Worm (Caenorhabditis elegans) whole organism, young adult: ENCODE data around the gene T28C12.1.

Source experiments
- F52B5.7 ChIP-seq: sonication (generic microtip); optimal IDR thresholded peaks from 2 replicates; lab custom pipeline; 2016; ENCODE audit warnings: mild to moderate bottlenecking, missing genetic modification characterization, missing compliant biosample characterization
- F57A8.1 ChIP-seq: fragments of 200-800 bp; sonication (Bioruptor generic); optimal IDR thresholded peaks from 2 replicates; lab custom pipeline; 2018; ENCODE audit warnings: mild to moderate bottlenecking, missing genetic modification characterization, moderate library complexity, missing compliant biosample characterization
- K11D2.4 ChIP-seq: fragments of 200-800 bp; sonication (Bioruptor generic); IDR thresholded peaks from 2 replicates; pipeline ENCODE4 v1.3.6; 2022; ENCODE audit warnings: missing genetic modification reagents, missing genetic modification characterization, missing compliant biosample characterization
- Y53G8AR.9 ChIP-seq: fragments of 200-800 bp; sonication (Bioruptor generic); conservative IDR thresholded peaks from 2 replicates; pipeline ENCODE4 v1.3.6; 2022; ENCODE audit warnings: missing genetic modification reagents, missing genetic modification characterization, missing compliant biosample characterization
- atf-7 ChIP-seq: sonication (generic microtip); optimal IDR thresholded peaks from 2 replicates; lab custom pipeline; 2017; ENCODE audit warnings: mild to moderate bottlenecking, missing genetic modification characterization, missing compliant biosample characterization
- efl-1 ChIP-seq: fragments of 150-350 bp; optimal IDR thresholded peaks from 2 replicates; lab custom pipeline; 2014; ENCODE audit warnings: missing biosample characterization, missing genetic modification reagents, missing genetic modification characterization
- ekl-4 ChIP-seq: fragments of 200-800 bp; sonication (Bioruptor generic); IDR thresholded peaks from 2 replicates; pipeline ENCODE4 v1.3.6; 2022; ENCODE audit warnings: missing genetic modification reagents, missing genetic modification characterization, missing compliant biosample characterization
- lin-35 ChIP-seq, 3 experiments: fragments of 150-350 bp in 2 of 3; sonication (generic microtip) in 1 of 3; optimal IDR thresholded peaks; 2 replicates each; lab custom pipeline; 2014 to 2018; ENCODE audit warnings: missing biosample characterization in 3 of 3, missing genetic modification characterization in 3 of 3, missing genetic modification reagents in 3 of 3
- nfya-1 ChIP-seq: sonication (generic microtip); optimal IDR thresholded peaks from 2 replicates; lab custom pipeline; 2017; ENCODE audit warnings: antibody characterized with exemption, missing compliant biosample characterization, missing genetic modification characterization, borderline replicate concordance; ENCODE audit not compliant: insufficient read depth
- pha-4 ChIP-seq: fragments of 150-350 bp; sonication (generic microtip); optimal IDR thresholded peaks from 2 replicates; lab custom pipeline; 2014; ENCODE audit warnings: missing biosample characterization, missing genetic modification reagents, missing genetic modification characterization
- rpc-1 ChIP-seq, 2 experiments: fragments of 150-350 bp in 1 of 2; sonication (generic microtip) in 1 of 2; optimal IDR thresholded peaks; 2 replicates each; lab custom pipeline; 2014 to 2018; ENCODE audit warnings: missing biosample characterization in 1 of 2, missing genetic modification characterization in 1 of 2, missing genetic modification reagents in 1 of 2, missing genotype in 1 of 2
- snpc-4 ChIP-seq, 5 experiments: fragments of 150-350 bp in 1 of 5; sonication (generic microtip) in 4 of 5; optimal IDR thresholded peaks; 2 replicates each; lab custom pipeline; 2014 to 2018; ENCODE audit warnings: missing genetic modification characterization in 5 of 5, missing biosample characterization in 3 of 5, antibody characterized with exemption in 2 of 5, mild to moderate bottlenecking in 2 of 5, missing compliant biosample characterization in 2 of 5, missing genotype in 2 of 5, moderate library complexity in 2 of 5, missing genetic modification reagents in 1 of 5

DNA sequence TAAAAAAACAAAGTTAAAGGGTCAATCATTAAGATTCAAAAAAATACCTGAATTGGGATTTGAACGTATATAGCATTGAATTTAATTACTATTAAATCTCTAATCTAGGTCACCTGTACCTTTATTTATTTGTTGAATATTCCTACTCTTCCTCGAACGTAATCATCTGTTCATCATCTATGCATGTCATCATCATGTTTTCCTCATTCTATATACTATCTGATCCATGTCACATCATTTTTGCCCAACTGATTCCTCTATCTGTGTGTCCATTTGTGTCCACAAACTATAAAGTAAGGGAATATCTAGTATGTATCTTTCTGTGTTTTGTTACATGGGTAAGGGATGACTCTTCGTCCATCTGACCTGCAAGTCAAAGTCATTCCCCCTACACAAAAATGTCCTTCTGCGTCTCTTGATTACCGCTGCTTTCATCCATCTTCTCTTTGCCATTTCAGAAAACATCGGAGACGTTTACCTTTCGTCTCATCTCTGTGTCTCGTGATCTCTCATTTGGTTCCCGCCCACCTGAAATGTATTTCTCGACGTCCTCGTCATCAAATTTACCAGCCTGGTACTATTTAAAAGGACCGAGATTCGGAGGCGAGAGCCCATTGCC is 8.8 kb upstream of the T28C12.1 start:
- TF ChIP-seq efl-1 (GFP tag; lab: Kevin White, UChicago) (no peak), nfya-1 (no peak), K11D2.4 (GFP tag; lab: Robert Waterston, UW) (no peak), lin-35 (GFP tag; optimal IDR thresholded peaks at IDR 0.05; lab: Kevin White, UChicago) (no peak), F57A8.1 (GFP tag; lab: Kevin White, UChicago) (no peak), rpc-1 (optimal IDR thresholded peaks at IDR 0.05; lab: Kevin White, UChicago) (no peak), rpc-1 (tag; optimal IDR thresholded peaks at IDR 0.05; lab: Kevin White, UChicago) (no peak), snpc-4 (GFP tag; optimal IDR thresholded peaks at IDR 0.05; lab: Kevin White, UChicago) (no peak), snpc-4 (tag; optimal IDR thresholded peaks at IDR 0.05; lab: Kevin White, UChicago) (no peak), atf-7 (tag; lab: Kevin White, UChicago) (no peak), Y53G8AR.9 (GFP tag; lab: Robert Waterston, UW) (no peak), pha-4 (no peak), F52B5.7 (no peak), ekl-4 (no peak)
